Fruit fly (Drosophila melanogaster) whole organism, prepupa: ENCODE measurements around the gene CG42591.
A peak's percentile ranks its signal among the peaks of the same experiment; 100 is the strongest.

Experiments used
- Blimp-1 ChIP-seq: fragments of 200-800 bp; sonication (Bioruptor generic); optimal IDR thresholded peaks from 3 replicates; lab custom pipeline; 2017; ENCODE audit warnings: missing biosample characterization, missing genetic modification characterization, mild to moderate bottlenecking, moderate library complexity, missing genetic modification reagents
- CG10631 ChIP-seq: fragments of 200-800 bp; sonication (Bioruptor generic); optimal IDR thresholded peaks from 2 replicates; lab custom pipeline; 2016; ENCODE audit warnings: missing biosample characterization, missing genetic modification characterization
- CG10669 ChIP-seq: fragments of 200-800 bp; sonication (Bioruptor generic); optimal IDR thresholded peaks from 3 replicates; lab custom pipeline; 2018; ENCODE audit warnings: missing biosample characterization, mild to moderate bottlenecking, missing genetic modification characterization, moderate library complexity
- CG11762 ChIP-seq: fragments of 200-800 bp; sonication (Bioruptor generic); optimal IDR thresholded peaks from 3 replicates; lab custom pipeline; 2016; ENCODE audit warnings: missing biosample characterization, missing genetic modification characterization; ENCODE audit not compliant: insufficient read depth
- CG15336 ChIP-seq: fragments of 200-800 bp; sonication (Bioruptor generic); IDR thresholded peaks from 2 replicates; pipeline ENCODE4 v1.3.6; 2022; ENCODE audit warnings: missing biosample characterization, missing genetic modification characterization
- CG31627 ChIP-seq: fragments of 200-800 bp; sonication (Bioruptor generic); optimal IDR thresholded peaks from 3 replicates; lab custom pipeline; 2016; ENCODE audit warnings: missing biosample characterization, missing genetic modification characterization
- CG34406 ChIP-seq: fragments of 200-800 bp; sonication (Bioruptor generic); optimal IDR thresholded peaks from 3 replicates; lab custom pipeline; 2016; ENCODE audit warnings: missing biosample characterization, missing genetic modification characterization
- CG3919 ChIP-seq: fragments of 200-800 bp; sonication (Bioruptor generic); optimal IDR thresholded peaks from 3 replicates; lab custom pipeline; 2016; ENCODE audit warnings: missing biosample characterization, missing genetic modification characterization
- CG4318 ChIP-seq: fragments of 200-800 bp; sonication (Bioruptor generic); optimal IDR thresholded peaks from 3 replicates; lab custom pipeline; 2017; ENCODE audit warnings: missing biosample characterization, mild to moderate bottlenecking, missing genetic modification characterization
- CG6276 ChIP-seq: fragments of 200-800 bp; sonication (Bioruptor generic); optimal IDR thresholded peaks from 2 replicates; lab custom pipeline; 2017; ENCODE audit warnings: missing biosample characterization, mild to moderate bottlenecking, missing genetic modification characterization
- CG6792 ChIP-seq: fragments of 200-800 bp; sonication (Bioruptor generic); optimal IDR thresholded peaks from 3 replicates; lab custom pipeline; 2016; ENCODE audit warnings: missing biosample characterization, missing genetic modification characterization
- CG6854 ChIP-seq: fragments of 200-800 bp; sonication (Bioruptor generic); optimal IDR thresholded peaks from 2 replicates; lab custom pipeline; 2017; ENCODE audit warnings: missing biosample characterization, mild to moderate bottlenecking, missing genetic modification characterization
- CG7368 ChIP-seq: fragments of 200-800 bp; sonication (Bioruptor generic); optimal IDR thresholded peaks from 3 replicates; lab custom pipeline; 2016; ENCODE audit warnings: missing biosample characterization, missing genetic modification characterization
- CG8119 ChIP-seq: fragments of 200-800 bp; sonication (Bioruptor generic); IDR thresholded peaks from 3 replicates; pipeline ENCODE4 v1.3.6; 2022; ENCODE audit warnings: missing biosample characterization, missing genetic modification characterization
- CG8632 ChIP-seq: fragments of 200-800 bp; sonication (Bioruptor generic); optimal IDR thresholded peaks from 3 replicates; lab custom pipeline; 2016; ENCODE audit warnings: missing biosample characterization, missing genetic modification characterization
- CG9139 ChIP-seq: fragments of 200-800 bp; sonication (Bioruptor generic); optimal IDR thresholded peaks from 3 replicates; lab custom pipeline; 2017; ENCODE audit warnings: missing biosample characterization, mild to moderate bottlenecking, missing genetic modification characterization
- Eip75B ChIP-seq: fragments of 200-800 bp; sonication (Bioruptor generic); optimal IDR thresholded peaks from 3 replicates; lab custom pipeline; 2016; ENCODE audit warnings: missing biosample characterization, missing genetic modification characterization
- Eip78C ChIP-seq: fragments of 200-800 bp; sonication (Bioruptor generic); peaks from one replicate; lab custom pipeline; 2016; ENCODE audit warnings: missing biosample characterization, missing genetic modification characterization
- Eip93F ChIP-seq: fragments of 200-800 bp; sonication (Bioruptor generic); optimal IDR thresholded peaks from 2 replicates; lab custom pipeline; 2016; ENCODE audit warnings: missing biosample characterization, mild to moderate bottlenecking, missing genetic modification characterization
- Ets96B ChIP-seq: fragments of 200-800 bp; optimal IDR thresholded peaks from 2 replicates; lab custom pipeline; 2019; ENCODE audit warnings: missing biosample characterization, mild to moderate bottlenecking, missing genetic modification characterization, moderate library complexity
- Gug ChIP-seq: fragments of 200-800 bp; sonication (Bioruptor generic); IDR thresholded peaks from 2 replicates; pipeline ENCODE4 v1.3.6; 2022; ENCODE audit warnings: missing biosample characterization, missing genetic modification characterization
- Hr38 ChIP-seq: sonication (Bioruptor generic); optimal IDR thresholded peaks from 2 replicates; lab custom pipeline; 2016; ENCODE audit warnings: missing biosample characterization, missing genetic modification characterization
- Hr39 ChIP-seq: fragments of 200-800 bp; sonication (Bioruptor generic); optimal IDR thresholded peaks from 2 replicates; lab custom pipeline; 2016; ENCODE audit warnings: missing biosample characterization, missing genetic modification characterization
- Hr4 ChIP-seq: fragments of 200-800 bp; sonication (Bioruptor generic); optimal IDR thresholded peaks from 3 replicates; lab custom pipeline; 2016; ENCODE audit warnings: missing biosample characterization, missing genetic modification characterization
- Lpt ChIP-seq: fragments of 200-800 bp; sonication (Bioruptor generic); optimal IDR thresholded peaks from 3 replicates; lab custom pipeline; 2016; ENCODE audit warnings: missing biosample characterization, missing genetic modification characterization
- OdsH ChIP-seq: fragments of 200-800 bp; sonication (Bioruptor generic); optimal IDR thresholded peaks from 3 replicates; lab custom pipeline; 2016; ENCODE audit warnings: missing biosample characterization, missing genetic modification characterization
- Sox102F ChIP-seq: fragments of 200-800 bp; sonication (Bioruptor generic); optimal IDR thresholded peaks from 2 replicates; lab custom pipeline; 2016; ENCODE audit warnings: missing biosample characterization, mild to moderate bottlenecking, missing genetic modification characterization
- Sox14 ChIP-seq: fragments of 200-800 bp; sonication (Bioruptor generic); optimal IDR thresholded peaks from 3 replicates; lab custom pipeline; 2016; ENCODE audit warnings: missing biosample characterization, missing genetic modification characterization
- Sox15 ChIP-seq: fragments of 200-800 bp; sonication (Bioruptor generic); optimal IDR thresholded peaks from 3 replicates; lab custom pipeline; 2016; ENCODE audit warnings: missing biosample characterization, missing genetic modification characterization
- dsx ChIP-seq: fragments of 200-800 bp; optimal IDR thresholded peaks from 3 replicates; lab custom pipeline; 2019; ENCODE audit warnings: missing biosample characterization, mild to moderate bottlenecking, missing genetic modification characterization, moderate library complexity; ENCODE audit not compliant: poor library complexity, severe bottlenecking
- eg ChIP-seq: fragments of 200-800 bp; sonication (Bioruptor generic); IDR thresholded peaks from 3 replicates; pipeline ENCODE4 v1.3.6; 2022; ENCODE audit warnings: missing biosample characterization, missing genetic modification characterization
- fd59A ChIP-seq: fragments of 200-800 bp; sonication (Bioruptor generic); optimal IDR thresholded peaks from 2 replicates; lab custom pipeline; 2017; ENCODE audit warnings: missing biosample characterization, mild to moderate bottlenecking, missing genetic modification characterization, missing genetic modification reagents
- fd85E ChIP-seq: fragments of 200-800 bp; sonication (Bioruptor generic); optimal IDR thresholded peaks from 3 replicates; lab custom pipeline; 2016; ENCODE audit warnings: missing biosample characterization, missing genetic modification characterization
- fkh ChIP-seq: fragments of 200-800 bp; sonication (Bioruptor generic); optimal IDR thresholded peaks from 3 replicates; lab custom pipeline; 2017; ENCODE audit warnings: missing biosample characterization, mild to moderate bottlenecking, missing genetic modification characterization, moderate library complexity
- pdm3 ChIP-seq: fragments of 200-800 bp; sonication (Bioruptor generic); optimal IDR thresholded peaks from 3 replicates; lab custom pipeline; 2016; ENCODE audit warnings: missing biosample characterization, missing genetic modification characterization
- spab ChIP-seq: fragments of 200-800 bp; sonication (Bioruptor generic); optimal IDR thresholded peaks from 2 replicates; lab custom pipeline; 2017; ENCODE audit warnings: missing biosample characterization, mild to moderate bottlenecking, missing genetic modification characterization, missing genetic modification reagents
- svp ChIP-seq: fragments of 200-800 bp; sonication (Bioruptor generic); peaks from one replicate; lab custom pipeline; 2016; ENCODE audit warnings: missing biosample characterization, missing genetic modification characterization
- vri ChIP-seq: fragments of 200-800 bp; sonication (Bioruptor generic); optimal IDR thresholded peaks from 3 replicates; lab custom pipeline; 2016; ENCODE audit warnings: missing biosample characterization, mild to moderate bottlenecking, missing genetic modification characterization

CG42591 gene

DNA sequence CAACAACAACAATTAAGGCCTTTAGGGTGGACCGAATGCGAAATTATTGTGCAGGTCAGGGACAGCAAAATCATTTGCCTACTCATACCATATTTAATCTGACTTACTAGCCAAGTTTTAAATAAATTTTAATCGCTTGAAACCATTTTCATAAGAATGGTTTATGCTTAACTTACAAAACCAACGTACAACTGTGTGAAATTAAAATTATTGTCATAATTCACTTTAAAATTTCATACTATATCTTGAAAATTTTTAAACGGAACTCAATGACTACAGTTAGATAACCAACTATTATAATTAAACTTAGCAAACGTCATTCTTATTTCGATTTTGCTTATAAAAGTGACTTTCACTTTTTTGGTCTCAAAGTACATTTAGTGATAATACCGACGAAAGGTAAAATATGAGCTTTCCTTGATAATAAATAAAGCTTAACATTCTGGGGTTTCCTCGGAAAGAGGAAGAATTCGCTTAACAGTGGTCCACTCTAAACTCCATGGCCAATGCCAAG lies 13.0 kb downstream of the CG42591 start (continued):
- TF ChIP-seq Lpt (GFP tag; lab: Kevin White, UChicago) (peak; percentile 77), CG11762 (GFP tag; lab: Kevin White, UChicago) (peak; percentile 88), CG9139 (peak; percentile 79), CG8119 (GFP tag; lab: Robert Waterston, UW) (peak; percentile 90), pdm3 (GFP tag; lab: Kevin White, UChicago) (peak; percentile 87), CG10669 (GFP tag; lab: Kevin White, UChicago) (peak; percentile 90), Gug (GFP tag; lab: Robert Waterston, UW) (peak; percentile 57), CG7368 (GFP tag; lab: Kevin White, UChicago) (peak; percentile 81), Eip93F (GFP tag; lab: Kevin White, UChicago) (peak; percentile 35), CG8632 (GFP tag; lab: Kevin White, UChicago) (peak; percentile 84), CG3919 (GFP tag; lab: Kevin White, UChicago) (peak; percentile 92), Sox15 (GFP tag; lab: Kevin White, UChicago) (peak; percentile 71), CG4318 (GFP tag; lab: Kevin White, UChicago) (peak; percentile 88), Hr39 (GFP tag; lab: Kevin White, UChicago) (peak; percentile 77), svp (GFP tag; lab: Kevin White, UChicago) (peak; percentile 93), Hr38 (GFP tag; lab: Kevin White, UChicago) (no peak), fkh (GFP tag; lab: Kevin White, UChicago) (no peak), CG34406 (GFP tag; lab: Kevin White, UChicago) (peak; percentile 88), Hr4 (peak; percentile 90), eg (GFP tag; lab: Robert Waterston, UW) (no peak; the same call in 1 of the 3 replicates), Sox102F (GFP tag; lab: Kevin White, UChicago) (peak; percentile 85), Eip75B (peak; percentile 93), CG10631 (GFP tag; lab: Kevin White, UChicago) (peak; percentile 92), fd59A (GFP tag; lab: Kevin White, UChicago) (peak; percentile 93), CG31627 (GFP tag; lab: Kevin White, UChicago) (peak; percentile 71), vri (peak; percentile 59), CG6792 (GFP tag; lab: Kevin White, UChicago) (peak; percentile 84), Ets96B (tag; lab: Kevin White, UChicago) (peak; percentile 89), CG6276 (GFP tag; lab: Kevin White, UChicago) (peak; percentile 93), Blimp-1 (GFP tag; lab: Kevin White, UChicago) (peak; percentile 69), OdsH (peak; percentile 86), Sox14 (peak; percentile 91)

DNA sequence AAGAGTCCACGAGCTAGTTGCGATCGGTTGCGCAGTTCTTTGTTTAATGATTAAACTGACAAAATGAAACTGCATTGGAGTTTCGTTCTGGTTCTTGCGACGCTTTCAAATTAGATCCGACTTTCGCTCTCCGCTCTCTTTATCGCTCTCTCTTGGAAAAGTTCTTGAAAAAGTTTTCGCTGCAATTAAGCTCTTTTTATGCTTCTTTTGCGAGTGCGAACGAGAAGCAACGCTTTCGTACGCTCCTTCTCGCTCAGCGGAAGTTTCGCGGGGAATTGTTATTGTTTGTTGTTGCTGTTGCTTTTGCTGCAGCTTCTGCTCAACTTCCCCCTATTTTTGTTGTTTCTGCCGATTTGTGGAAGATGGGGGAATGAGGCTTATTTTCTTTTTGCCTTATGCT lies 13.4 kb downstream of the CG42591 start:
- TF ChIP-seq CG6854 (GFP tag; lab: Kevin White, UChicago) (peak; percentile 47), Hr38 (GFP tag; lab: Kevin White, UChicago) (no peak), CG31627 (GFP tag; lab: Kevin White, UChicago) (no peak), Sox102F (GFP tag; lab: Kevin White, UChicago) (no peak)

DNA sequence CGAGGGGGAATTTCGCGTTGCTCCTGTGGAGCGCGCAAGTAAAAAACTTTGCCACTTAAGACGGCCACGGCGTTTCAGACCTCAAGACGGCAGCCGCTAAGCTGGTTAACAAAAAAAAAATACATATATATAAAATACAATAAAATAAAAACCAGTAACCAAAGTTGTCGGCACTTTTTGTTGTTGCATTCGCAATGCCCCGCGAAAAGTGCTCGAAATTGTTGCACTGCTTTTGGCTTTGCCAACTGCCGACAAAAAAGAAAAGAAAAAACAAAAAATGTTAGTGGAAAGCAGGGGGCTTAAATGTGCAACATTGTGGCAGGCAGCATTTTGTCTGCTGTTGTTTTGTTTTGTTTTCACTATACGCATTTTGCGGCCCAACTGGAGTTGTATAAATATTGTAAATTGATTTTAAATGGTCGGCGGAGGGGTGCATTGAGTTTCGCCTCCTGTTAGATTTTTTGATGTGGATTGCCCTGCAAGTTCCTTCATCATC lies 24.8 kb downstream of the CG42591 start:
- TF ChIP-seq dsx (GFP tag; lab: Kevin White, UChicago) (peak; percentile 90), CG6276 (GFP tag; lab: Kevin White, UChicago) (peak; percentile 60), Eip78C (peak; percentile 31), fd85E (GFP tag; lab: Kevin White, UChicago) (no peak), fd59A (GFP tag; lab: Kevin White, UChicago) (no peak), spab (GFP tag; lab: Kevin White, UChicago) (no peak), svp (GFP tag; lab: Kevin White, UChicago) (no peak), fkh (GFP tag; lab: Kevin White, UChicago) (no peak), CG15336 (GFP tag; lab: Robert Waterston, UW) (peak; percentile 32; the same call in 1 of the 2 replicates), eg (GFP tag; lab: Robert Waterston, UW) (no peak), Blimp-1 (GFP tag; lab: Kevin White, UChicago) (no peak), CG8119 (GFP tag; lab: Robert Waterston, UW) (peak; percentile 68; the same call in 2 of the 3 replicates), Sox14 (no peak)
